Fruit fly (Drosophila melanogaster) whole organism, wandering third instar larva: ENCODE results near the gene CG13239.

Source experiments
- Abd-B ChIP-seq: fragments of >200 bp; optimal IDR thresholded peaks from 2 replicates; lab custom pipeline; 2017; ENCODE audit warnings: missing biosample characterization, missing genetic modification characterization
- CG32264 ChIP-seq: fragments of 200-800 bp; sonication (Bioruptor generic); optimal IDR thresholded peaks from 2 replicates; lab custom pipeline; 2016; ENCODE audit warnings: missing biosample characterization, missing genetic modification characterization
- CG9705 ChIP-seq: fragments of 200-800 bp; sonication (Bioruptor generic); optimal IDR thresholded peaks from 2 replicates; lab custom pipeline; 2018; ENCODE audit warnings: missing biosample characterization, mild to moderate bottlenecking, missing genetic modification characterization
- CrebA ChIP-seq: fragments of 200-800 bp; sonication (Bioruptor generic); optimal IDR thresholded peaks from 2 replicates; lab custom pipeline; 2016; ENCODE audit warnings: missing biosample characterization, mild to moderate bottlenecking, missing genetic modification characterization, borderline replicate concordance
- Dfd ChIP-seq: fragments of >200 bp; optimal IDR thresholded peaks from 2 replicates; lab custom pipeline; 2017; ENCODE audit warnings: missing biosample characterization, missing genetic modification characterization
- Dif ChIP-seq: fragments of 200-275, 200-300 bp; sonication (Bioruptor generic); optimal IDR thresholded peaks from 2 replicates; lab custom pipeline; 2018; ENCODE audit warnings: missing biosample characterization, missing genetic modification characterization; ENCODE audit not compliant: partially characterized antibody
- GATAd ChIP-seq: sonication (Bioruptor generic); optimal IDR thresholded peaks from 2 replicates; lab custom pipeline; 2016; ENCODE audit warnings: missing biosample characterization, missing genetic modification characterization
- HLH106 ChIP-seq: fragments of 200-800 bp; optimal IDR thresholded peaks from 3 replicates; lab custom pipeline; 2019; ENCODE audit warnings: missing biosample characterization, mild to moderate bottlenecking, missing genetic modification characterization, moderate library complexity
- Hnf4 ChIP-seq: fragments of 200-800 bp; sonication (Bioruptor generic); optimal IDR thresholded peaks from 2 replicates; lab custom pipeline; 2016; ENCODE audit warnings: missing biosample characterization, mild to moderate bottlenecking, missing genetic modification characterization
- Hr78 ChIP-seq: fragments of >200 bp; optimal IDR thresholded peaks from 2 replicates; lab custom pipeline; 2017; ENCODE audit warnings: missing biosample characterization, missing genetic modification characterization
- Hr83 ChIP-seq: fragments of 200-300 bp; sonication (Bioruptor generic); optimal IDR thresholded peaks from 2 replicates; lab custom pipeline; 2016; ENCODE audit warnings: missing biosample characterization, mild to moderate bottlenecking, missing genetic modification characterization, moderate library complexity; ENCODE audit not compliant: poor library complexity, severe bottlenecking
- Jra ChIP-seq: sonication (Bioruptor generic); optimal IDR thresholded peaks from 2 replicates; lab custom pipeline; 2016; ENCODE audit warnings: missing biosample characterization, missing genetic modification characterization
- Mio ChIP-seq: sonication (Bioruptor generic); optimal IDR thresholded peaks from 2 replicates; lab custom pipeline; 2016; ENCODE audit warnings: missing biosample characterization, missing genetic modification characterization
- Myc ChIP-seq: fragments of >200 bp; optimal IDR thresholded peaks from 2 replicates; lab custom pipeline; 2017
- N ChIP-seq: fragments of >200 bp; optimal IDR thresholded peaks from 2 replicates; lab custom pipeline; 2018; ENCODE audit warnings: missing biosample characterization, missing external identifiers, missing genetic modification characterization
- OdsH ChIP-seq: fragments of 200-800 bp; sonication (Bioruptor generic); optimal IDR thresholded peaks from 2 replicates; lab custom pipeline; 2016; ENCODE audit warnings: missing biosample characterization, mild to moderate bottlenecking, missing genetic modification characterization
- Rel ChIP-seq, 2 experiments: fragments of 200-800 bp; sonication (Bioruptor generic) in 1 of 2; optimal IDR thresholded peaks; 2 replicates in 1 of 2; 3 replicates in 1 of 2; lab custom pipeline; 2016 to 2019; ENCODE audit warnings: mild to moderate bottlenecking in 2 of 2, missing biosample characterization in 2 of 2, missing genetic modification characterization in 2 of 2, moderate library complexity in 1 of 2
- Sp1 ChIP-seq: fragments of 200-800 bp; sonication (Bioruptor generic); optimal IDR thresholded peaks from 3 replicates; lab custom pipeline; 2019; ENCODE audit warnings: missing biosample characterization, mild to moderate bottlenecking, missing genetic modification characterization, moderate library complexity
- Vsx2 ChIP-seq: fragments of 200-300, 225-300 bp; sonication (Bioruptor generic); optimal IDR thresholded peaks from 2 replicates; lab custom pipeline; 2018; ENCODE audit warnings: missing biosample characterization, missing genetic modification characterization; ENCODE audit not compliant: partially characterized antibody
- br ChIP-seq: fragments of 200-800 bp; sonication (Bioruptor generic); optimal IDR thresholded peaks from 2 replicates; lab custom pipeline; 2016; ENCODE audit warnings: missing biosample characterization, missing genetic modification characterization
- brk ChIP-seq: fragments of 200-800 bp; sonication (Bioruptor generic); optimal IDR thresholded peaks from 2 replicates; lab custom pipeline; 2016; ENCODE audit warnings: missing biosample characterization, mild to moderate bottlenecking, missing genetic modification characterization
- dl ChIP-seq, 2 experiments: fragments of 175-275, 200-275 bp in 1 of 2; fragments of 200-275 bp in 1 of 2; sonication (Bioruptor generic); optimal IDR thresholded peaks; lab custom pipeline; 2018; ENCODE audit warnings: mild to moderate bottlenecking in 2 of 2, missing biosample characterization in 2 of 2, missing genetic modification characterization in 2 of 2, moderate library complexity in 2 of 2; ENCODE audit not compliant: partially characterized antibody in 2 of 2, insufficient read depth in 1 of 2
- dmrt93B ChIP-seq: fragments of 200-800 bp; sonication (Bioruptor generic); optimal IDR thresholded peaks from 2 replicates; lab custom pipeline; 2018; ENCODE audit warnings: missing biosample characterization, mild to moderate bottlenecking, missing genetic modification characterization
- dsf ChIP-seq: sonication (Bioruptor generic); optimal IDR thresholded peaks from 2 replicates; lab custom pipeline; 2016; ENCODE audit warnings: missing biosample characterization, missing genetic modification characterization, borderline replicate concordance
- ey ChIP-seq: fragments of 200-800 bp; sonication (Bioruptor generic); optimal IDR thresholded peaks from 2 replicates; lab custom pipeline; 2016; ENCODE audit warnings: missing biosample characterization, missing genetic modification characterization
- foxo ChIP-seq, 2 experiments: fragments of 200-800 bp; sonication (Bioruptor generic); optimal IDR thresholded peaks; 2 replicates in 1 of 2; 3 replicates in 1 of 2; lab custom pipeline; 2016 to 2017; ENCODE audit warnings: missing biosample characterization in 2 of 2, missing genetic modification characterization in 2 of 2
- fru ChIP-seq: fragments of 200-800 bp; sonication (Bioruptor generic); optimal IDR thresholded peaks from 3 replicates; lab custom pipeline; 2016; ENCODE audit warnings: missing biosample characterization, mild to moderate bottlenecking, missing genetic modification characterization
- h ChIP-seq: fragments of 200-800 bp; sonication (Bioruptor generic); optimal IDR thresholded peaks from 3 replicates; lab custom pipeline; 2016; ENCODE audit warnings: missing biosample characterization, mild to moderate bottlenecking, missing genetic modification characterization
- jim ChIP-seq: fragments of 175-275, 200-325 bp; sonication (Bioruptor generic); optimal IDR thresholded peaks from 2 replicates; lab custom pipeline; 2016; ENCODE audit warnings: missing biosample characterization, mild to moderate bottlenecking, missing genetic modification characterization
- lola ChIP-seq: fragments of >200 bp; optimal IDR thresholded peaks from 2 replicates; lab custom pipeline; 2017; ENCODE audit warnings: missing biosample characterization, missing genetic modification characterization
- pan ChIP-seq: fragments of >200 bp; optimal IDR thresholded peaks from 2 replicates; lab custom pipeline; 2017
- psq ChIP-seq: fragments of 200-800 bp; sonication (Bioruptor generic); optimal IDR thresholded peaks from 3 replicates; lab custom pipeline; 2017; ENCODE audit warnings: missing biosample characterization, mild to moderate bottlenecking, missing genetic modification characterization, moderate library complexity
- rgr ChIP-seq: fragments of 200-800 bp; sonication (Bioruptor generic); optimal IDR thresholded peaks from 3 replicates; lab custom pipeline; 2016; ENCODE audit warnings: missing biosample characterization, mild to moderate bottlenecking, missing genetic modification characterization
- sage ChIP-seq: fragments of 200-800 bp; sonication (Bioruptor generic); optimal IDR thresholded peaks from 2 replicates; lab custom pipeline; 2016; ENCODE audit warnings: missing biosample characterization, mild to moderate bottlenecking, missing genetic modification characterization
- sv ChIP-seq: fragments of 200-800 bp; sonication (Bioruptor generic); optimal IDR thresholded peaks from 3 replicates; lab custom pipeline; 2016; ENCODE audit warnings: missing biosample characterization, missing genetic modification characterization
- tai ChIP-seq: sonication (Bioruptor generic); optimal IDR thresholded peaks from 2 replicates; lab custom pipeline; 2016; ENCODE audit warnings: missing biosample characterization, missing genetic modification characterization
- usp ChIP-seq: fragments of >200 bp; optimal IDR thresholded peaks from 2 replicates; lab custom pipeline; 2017; ENCODE audit warnings: missing biosample characterization, missing genetic modification characterization
- woc ChIP-seq: sonication (Bioruptor generic); optimal IDR thresholded peaks from 2 replicates; lab custom pipeline; 2016; ENCODE audit warnings: missing biosample characterization, mild to moderate bottlenecking, missing genetic modification characterization

CG13239 gene

dm6 chr3L:22864254-22865060 lies 3.9 kb downstream of the CG13239 start, which contains the start of gene CG33170:
TSS of gene CG33170 (plus strand) at chr3L:22864600.
- TF ChIP-seq br (GFP tag; lab: Kevin White, UChicago) (peak; percentile 2), Jra (GFP tag; lab: Kevin White, UChicago) (peak; percentile 62), Rel (GFP tag; optimal IDR thresholded peaks at IDR 0.05; lab: Kevin White, UChicago) (no peak), Rel (tag; optimal IDR thresholded peaks at IDR 0.05; lab: Kevin White, UChicago) (peak; percentile 15), Vsx2 (GFP tag; lab: Kevin White, UChicago) (no peak)

DNA sequence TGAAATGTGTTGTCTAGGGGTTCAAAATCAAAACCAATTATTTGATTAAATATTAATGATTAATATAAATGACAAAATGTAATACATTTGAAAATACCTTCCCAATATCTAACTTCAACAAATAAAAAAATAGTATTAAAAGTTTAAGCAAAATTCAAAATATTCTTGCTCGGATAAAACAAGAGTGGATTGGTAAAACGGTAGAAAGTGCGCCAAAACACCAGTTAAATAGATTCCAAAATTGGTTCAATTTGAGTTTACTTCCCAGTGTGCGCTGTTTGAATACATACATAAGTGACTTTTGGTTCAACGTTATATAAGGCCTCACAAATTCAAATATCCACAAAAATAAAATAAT lies 4.5 kb downstream of the CG13239 start:
- TF ChIP-seq dl (GFP tag; optimal IDR thresholded peaks at IDR 0.05; lab: Kevin White, UChicago; ENCODE audit: insufficient read depth in 1 of 2, partially characterized antibody in 2 of 2) (no peak), Rel (GFP tag; optimal IDR thresholded peaks at IDR 0.05; lab: Kevin White, UChicago) (peak; percentile 62), Rel (tag; optimal IDR thresholded peaks at IDR 0.05; lab: Kevin White, UChicago) (peak; percentile 7), fru (GFP tag; lab: Kevin White, UChicago) (peak; percentile 62), br (GFP tag; lab: Kevin White, UChicago) (peak; percentile 48), N (GFP tag; lab: Kevin White, UChicago) (no peak), sage (peak; percentile 87), dmrt93B (GFP tag; lab: Kevin White, UChicago) (no peak), foxo (GFP tag; optimal IDR thresholded peaks at IDR 0.05; lab: Kevin White, UChicago) (peak in 1 of 2 experiments; percentile 80), psq (GFP tag; lab: Kevin White, UChicago) (peak; percentile 57), Vsx2 (GFP tag; lab: Kevin White, UChicago) (no peak), Dif (no peak), tai (peak; percentile 44), CG32264 (no peak), CrebA (GFP tag; lab: Kevin White, UChicago) (peak; percentile 50), sv (peak; percentile 39), h (GFP tag; lab: Kevin White, UChicago) (peak; percentile 69), woc (peak; percentile 55), Sp1 (GFP tag; lab: Kevin White, UChicago) (peak; percentile 58), usp (GFP tag; lab: Kevin White, UChicago) (no peak), Dfd (no peak), lola (GFP tag; lab: Kevin White, UChicago) (no peak), Mio (GFP tag; lab: Kevin White, UChicago) (no peak), pan (lab: Kevin White, UChicago) (no peak), OdsH (GFP tag; lab: Kevin White, UChicago) (peak; percentile 70), Hr83 (no peak), Hnf4 (GFP tag; lab: Kevin White, UChicago) (peak; percentile 56), CG9705 (no peak), Jra (GFP tag; lab: Kevin White, UChicago) (no peak), Abd-B (GFP tag; lab: Kevin White, UChicago) (no peak), dsf (GFP tag; lab: Kevin White, UChicago) (peak; percentile 16), jim (GFP tag; lab: Kevin White, UChicago) (no peak), HLH106 (tag; lab: Kevin White, UChicago) (peak; percentile 65), Hr78 (no peak), brk (peak; percentile 43), Myc (lab: Kevin White, UChicago) (no peak), GATAd (GFP tag; lab: Kevin White, UChicago) (no peak), ey (GFP tag; lab: Kevin White, UChicago) (peak; percentile 12), rgr (peak; percentile 65)
